Worm (Caenorhabditis elegans) whole organism, mixed stage, embryonic: ENCODE results near the gene npl-10.

Experiments used
- nhr-237 ChIP-seq: fragments of 150-350 bp; optimal IDR thresholded peaks from 2 replicates; lab custom pipeline; 2014; ENCODE audit warnings: missing biosample characterization, missing genetic modification characterization
- pha-4 ChIP-seq: fragments of 150-350 bp; optimal IDR thresholded peaks from 2 replicates; lab custom pipeline; 2018; ENCODE audit warnings: missing biosample characterization, missing genetic modification reagents, missing genetic modification characterization
- snpc-4 ChIP-seq: fragments of 150-350 bp; optimal IDR thresholded peaks from 2 replicates; lab custom pipeline; 2014; ENCODE audit warnings: missing biosample characterization, missing genetic modification characterization
- unc-120 ChIP-seq: sonication (generic microtip); optimal IDR thresholded peaks from 2 replicates; lab custom pipeline; 2017; ENCODE audit warnings: missing genetic modification characterization, missing compliant biosample characterization; ENCODE audit not compliant: poor library complexity, severe bottlenecking

- TF ChIP-seq nhr-237, result no peak
- TF ChIP-seq snpc-4 (tag; lab: Kevin White, UChicago), result no peak
- TF ChIP-seq pha-4 (tag; lab: Kevin White, UChicago), result no peak
- TF ChIP-seq unc-120 (tag; lab: Kevin White, UChicago), result no peak
Observed at ce11 chrIII:3898850-3899249, 36.9 kb downstream of the npl-10 start.
